Worm (Caenorhabditis elegans): ENCODE results near the gene F53B1.9.

Gene F53B1.9

ce11 chrX:2176361-2176880, 44.8 kb upstream of the F53B1.9 start, which contains the start of gene F48B9.8:
TSS of gene F48B9.8 (minus strand) at chrX:2176411.
- TF ChIP-seq ztf-16 (tag; optimal IDR thresholded peaks at IDR 0.05) (no peak), lin-11 (tag; optimal IDR thresholded peaks at IDR 0.05) (no peak), nhr-232 (tag; optimal IDR thresholded peaks at IDR 0.05) (no peak), gmeb-2 (tag; optimal IDR thresholded peaks at IDR 0.05) (no peak), ceh-48 (tag; optimal IDR thresholded peaks at IDR 0.05) (peak; percentile 63)

DNA sequence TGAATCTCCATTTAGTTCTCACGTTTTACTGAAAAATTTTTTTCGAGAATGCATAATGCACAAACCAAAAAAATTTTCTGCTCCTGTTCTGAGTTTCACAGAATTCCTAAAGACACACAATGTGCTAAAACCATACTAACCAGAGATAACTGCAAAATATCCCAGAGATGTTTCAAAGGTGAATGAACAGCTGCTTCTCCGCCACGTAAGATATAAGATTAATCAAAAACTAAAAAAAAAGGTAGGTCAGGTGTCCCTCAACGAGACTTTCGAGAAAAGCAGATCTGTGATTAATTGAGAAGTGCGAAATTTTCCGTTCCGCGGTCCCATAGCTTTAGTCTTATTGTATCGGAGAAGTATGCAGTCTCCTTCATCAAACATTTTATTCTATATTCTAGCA, 33.1 kb upstream of the F53B1.9 start, which contains the start of gene F48B9.3:
F48B9.3 (plus strand) TSS at position 301 of the 400 bp plus-strand sequence.
- TF ChIP-seq ceh-18 (tag; optimal IDR thresholded peaks at IDR 0.05) (no peak), dmd-4 (tag; optimal IDR thresholded peaks at IDR 0.05; ENCODE audit: borderline replicate concordance) (no peak), ahr-1 (tag; optimal IDR thresholded peaks at IDR 0.05) (no peak), ceh-19 (GFP tag; optimal IDR thresholded peaks at IDR 0.05) (no peak), unc-42 (tag; optimal IDR thresholded peaks at IDR 0.05) (no peak), F13H6.1 (tag; optimal IDR thresholded peaks at IDR 0.05) (no peak), ceh-22 (tag; optimal IDR thresholded peaks at IDR 0.05) (no peak), T23F11.4 (GFP tag; optimal IDR thresholded peaks at IDR 0.05) (no peak), che-1 (tag; optimal IDR thresholded peaks at IDR 0.05) (no peak), unc-3 (GFP tag; conservative IDR thresholded peaks at IDR 0.05) (no peak), unc-3 (tag; optimal IDR thresholded peaks at IDR 0.05) (no peak), odd-2 (tag; optimal IDR thresholded peaks at IDR 0.05) (no peak), ceh-31 (tag; optimal IDR thresholded peaks at IDR 0.05) (no peak), hlh-13 (GFP tag; optimal IDR thresholded peaks at IDR 0.05) (no peak), lim-6 (tag; optimal IDR thresholded peaks at IDR 0.05) (no peak), madf-2 (tag; optimal IDR thresholded peaks at IDR 0.05) (no peak), ceh-45 (GFP tag; IDR thresholded peaks at IDR 0.05) (no peak), K09A11.1 (tag; optimal IDR thresholded peaks at IDR 0.05; ENCODE audit: insufficient read depth) (no peak)

- no peak for TF ChIP-seq T23F11.4 (GFP tag; optimal IDR thresholded peaks at IDR 0.05)
These were observed 31.4 kb upstream of the F53B1.9 start, which contains the start of gene pdf-2 for ce11 chrX:2163084-2163483. TSS of gene pdf-2 (plus strand) at chrX:2163384.

ce11 chrX:2157855-2158254, 26.2 kb upstream of the F53B1.9 start:
- TF ChIP-seq Y22D7AL.16 (tag; optimal IDR thresholded peaks at IDR 0.05) (no peak), ceh-22 (tag; optimal IDR thresholded peaks at IDR 0.05) (no peak), ttx-3 (tag; optimal IDR thresholded peaks at IDR 0.05) (no peak), che-1 (tag; optimal IDR thresholded peaks at IDR 0.05) (no peak), ets-4 (tag; optimal IDR thresholded peaks at IDR 0.05) (no peak), hlh-30 (tag; optimal IDR thresholded peaks at IDR 0.05; ENCODE audit: insufficient read depth) (no peak), elt-2 (tag; optimal IDR thresholded peaks at IDR 0.05) (peak; percentile 17), K09A11.1 (tag; optimal IDR thresholded peaks at IDR 0.05; ENCODE audit: insufficient read depth) (no peak), tbx-7 (tag; optimal IDR thresholded peaks at IDR 0.05) (no peak)

DNA sequence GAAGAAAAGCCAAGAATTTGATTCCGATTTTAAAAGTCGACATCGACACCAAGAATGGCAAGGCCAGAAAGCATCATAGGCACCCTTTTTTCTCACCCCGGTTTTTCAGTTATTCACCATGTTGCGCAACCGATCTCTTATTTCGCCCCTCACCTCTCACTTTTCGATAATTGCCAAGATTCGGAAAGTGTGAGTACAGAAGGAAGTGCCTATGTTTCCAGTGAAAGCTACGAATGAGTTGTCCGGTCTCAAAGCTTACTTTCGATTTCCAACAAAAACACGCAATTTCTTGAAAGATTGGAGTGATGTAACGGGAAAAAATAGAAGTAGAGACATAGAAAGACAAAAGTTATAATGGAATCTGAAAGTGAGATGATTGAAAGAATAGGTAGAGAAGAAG, 22.1 kb upstream of the F53B1.9 start:
- TF ChIP-seq ahr-1 (tag; optimal IDR thresholded peaks at IDR 0.05) (no peak), fax-1 (tag; optimal IDR thresholded peaks at IDR 0.05) (no peak), ref-2 (tag; optimal IDR thresholded peaks at IDR 0.05) (no peak), F13H6.1 (tag; optimal IDR thresholded peaks at IDR 0.05) (no peak), hlh-15 (tag; optimal IDR thresholded peaks at IDR 0.05) (no peak), tbx-7 (tag; optimal IDR thresholded peaks at IDR 0.05) (no peak), ceh-45 (GFP tag; IDR thresholded peaks at IDR 0.05) (no peak), eyg-1 (tag; optimal IDR thresholded peaks at IDR 0.05) (no peak), ceh-22 (tag; optimal IDR thresholded peaks at IDR 0.05) (no peak), fkh-6 (tag; optimal IDR thresholded peaks at IDR 0.05) (no peak), ztf-16 (tag; optimal IDR thresholded peaks at IDR 0.05) (no peak)
